Fruit fly (Drosophila melanogaster): Measurements from ENCODE around the gene ppk19.
A peak's percentile ranks its signal among the peaks of the same experiment; 100 is the strongest.

Gene ppk19

DNA sequence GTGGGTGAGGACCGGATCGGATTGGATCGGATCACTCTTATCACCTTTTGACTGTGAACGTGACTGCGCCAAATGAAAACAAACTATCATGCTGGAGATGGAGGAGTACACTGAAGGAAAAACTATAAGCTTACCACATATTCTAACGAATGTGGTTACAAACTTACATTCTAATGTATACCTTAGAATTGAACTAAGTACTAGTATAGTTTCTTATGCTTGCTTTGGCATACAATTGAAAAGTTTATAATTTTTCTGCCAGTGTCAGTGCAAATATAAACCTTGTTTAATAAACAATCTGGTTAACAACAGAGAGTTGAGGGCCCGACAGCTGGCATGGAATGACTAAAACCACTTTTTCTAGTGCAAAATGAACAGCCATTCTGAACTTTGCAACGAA, 45.3 kb downstream of the ppk19 start (continued):
- TF ChIP-seq ttk (GFP tag; IDR thresholded peaks at IDR 0.05) = peak; percentile 64
- 0 out of 3 replicates have a peak, but pooled peaks have one; percentile 47 for TF ChIP-seq otp (GFP tag; IDR thresholded peaks at IDR 0.05)
- no peak for TF ChIP-seq CG31224 (GFP tag; IDR thresholded peaks at IDR 0.05)
- no peak for TF ChIP-seq stwl (tag; optimal IDR thresholded peaks at IDR 0.05)
- no peak for TF ChIP-seq CG17385 (GFP tag; optimal IDR thresholded peaks at IDR 0.05)
- peak; percentile 55 for TF ChIP-seq CG17359 (tag; optimal IDR thresholded peaks at IDR 0.05)
- TF ChIP-seq CG13624 (GFP tag; optimal IDR thresholded peaks at IDR 0.05) = no peak
- TF ChIP-seq Gsc (GFP tag; IDR thresholded peaks at IDR 0.05) = no peak
- TF ChIP-seq sr (GFP tag; IDR thresholded peaks at IDR 0.05) = no peak
- TF ChIP-seq CG9876 (GFP tag; optimal IDR thresholded peaks at IDR 0.05) = no peak
- TF ChIP-seq B-H1 (GFP tag; IDR thresholded peaks at IDR 0.05) = no peak
- TF ChIP-seq chif (GFP tag; optimal IDR thresholded peaks at IDR 0.05) = no peak
- TF ChIP-seq Nf-YB (GFP tag; optimal IDR thresholded peaks at IDR 0.05) = no peak
- TF ChIP-seq CG8281 (tag; optimal IDR thresholded peaks at IDR 0.05) = no peak
- TF ChIP-seq CG18619 (GFP tag; optimal IDR thresholded peaks at IDR 0.05) = no peak
- no peak for TF ChIP-seq mirr (GFP tag; optimal IDR thresholded peaks at IDR 0.05)
- 0 out of 3 replicates have a peak, but pooled peaks have one; percentile 25 for TF ChIP-seq gce (GFP tag; IDR thresholded peaks at IDR 0.05)
- peak; percentile 33; the same call in 1 of the 2 replicates for TF ChIP-seq CG10366 (GFP tag; IDR thresholded peaks at IDR 0.05)
- peak; percentile 24; the same call in 1 of the 3 replicates for TF ChIP-seq so (GFP tag; IDR thresholded peaks at IDR 0.05)
- TF ChIP-seq NK7.1 (GFP tag; optimal IDR thresholded peaks at IDR 0.05) = no peak
- peak; percentile 49 for TF ChIP-seq CG30403 (GFP tag; optimal IDR thresholded peaks at IDR 0.05)
- no peak for TF ChIP-seq pan (optimal IDR thresholded peaks at IDR 0.05)
- TF ChIP-seq pan (GFP tag; optimal IDR thresholded peaks at IDR 0.05 in 1 of 2, IDR thresholded peaks at IDR 0.05 in 1 of 2) = peak in 1 of 2 experiments; percentile 25
- peak; percentile 9; the same call in 1 of the 2 replicates for TF ChIP-seq onecut (GFP tag; IDR thresholded peaks at IDR 0.05)
- no peak for TF ChIP-seq ssp (GFP tag; IDR thresholded peaks at IDR 0.05)
- no peak for TF ChIP-seq CG10431 (GFP tag; optimal IDR thresholded peaks at IDR 0.05)
- no peak for TF ChIP-seq zfh2 (GFP tag; optimal IDR thresholded peaks at IDR 0.05)
- TF ChIP-seq eve (GFP tag; optimal IDR thresholded peaks at IDR 0.05) = no peak
- TF ChIP-seq ATbp (GFP tag; optimal IDR thresholded peaks at IDR 0.05) = peak; percentile 63
- no peak for TF ChIP-seq klu (GFP tag; IDR thresholded peaks at IDR 0.05)
- no peak for TF ChIP-seq CG17912 (GFP tag; optimal IDR thresholded peaks at IDR 0.05)
- no peak for TF ChIP-seq Atf6 (GFP tag; IDR thresholded peaks at IDR 0.05)
- TF ChIP-seq CG1529 (GFP tag; optimal IDR thresholded peaks at IDR 0.05) = no peak
- TF ChIP-seq HLH3B (GFP tag; IDR thresholded peaks at IDR 0.05) = peak; percentile 43
- no peak for TF ChIP-seq chinmo (GFP tag; IDR thresholded peaks at IDR 0.05; ENCODE audit: partially characterized antibody)
- peak; percentile 38 for TF ChIP-seq CG2712 (tag; optimal IDR thresholded peaks at IDR 0.05)
- peak; percentile 42; the same call in 1 of the 2 replicates for TF ChIP-seq H2.0 (GFP tag; IDR thresholded peaks at IDR 0.05)
- TF ChIP-seq slbo (GFP tag; IDR thresholded peaks at IDR 0.05) = peak; percentile 65
- TF ChIP-seq CG2120 (GFP tag; optimal IDR thresholded peaks at IDR 0.05) = peak; percentile 10
- peak; percentile 26; the same call in 1 of the 2 replicates for TF ChIP-seq ranshi (GFP tag; IDR thresholded peaks at IDR 0.05)
- no peak for TF ChIP-seq Ravus (GFP tag; IDR thresholded peaks at IDR 0.05)
- no peak for TF ChIP-seq CG11247 (GFP tag; IDR thresholded peaks at IDR 0.05)
- peak; percentile 21; the same call in 1 of the 3 replicates for TF ChIP-seq croc (GFP tag; conservative IDR thresholded peaks at IDR 0.05)
- no peak for TF ChIP-seq CG17612 (GFP tag; IDR thresholded peaks at IDR 0.05)
- peak; percentile 47 for TF ChIP-seq row (GFP tag; IDR thresholded peaks at IDR 0.05)
- no peak for TF ChIP-seq CG7372 (GFP tag; IDR thresholded peaks at IDR 0.05)
- TF ChIP-seq lov (optimal IDR thresholded peaks at IDR 0.05) = no peak
- TF ChIP-seq lov (GFP tag; IDR thresholded peaks at IDR 0.05) = no peak
- no peak for TF ChIP-seq CG11085 (GFP tag; IDR thresholded peaks at IDR 0.05)
- TF ChIP-seq scrt (GFP tag; optimal IDR thresholded peaks at IDR 0.05) = no peak
- TF ChIP-seq Hr51 (GFP tag; optimal IDR thresholded peaks at IDR 0.05) = peak in 1 of 2 experiments; percentile 36
- TF ChIP-seq ac (GFP tag; optimal IDR thresholded peaks at IDR 0.05) = no peak
- no peak for TF ChIP-seq ken (GFP tag; IDR thresholded peaks at IDR 0.05)

Data from whole organism, embryonic.